Worm (Caenorhabditis elegans) whole organism, L4 larva: ENCODE measurements around the gene rsf-1.
A peak's percentile ranks its signal among the peaks of the same experiment; 100 is the strongest.

Experiments used
- F26F4.8 ChIP-seq: fragments of 200-800 bp; sonication (Bioruptor generic); conservative IDR thresholded peaks from 2 replicates; pipeline ENCODE4 v1.3.6; 2022; ENCODE audit warnings: missing genetic modification characterization, missing compliant biosample characterization
- T26A8.4 ChIP-seq: fragments of 200-800 bp; sonication (Bioruptor generic); IDR thresholded peaks from 2 replicates; pipeline ENCODE4 v1.3.6; 2022; ENCODE audit warnings: missing genetic modification characterization, missing compliant biosample characterization
- Y48G9A.11 ChIP-seq: fragments of 200-800 bp; sonication (Bioruptor generic); IDR thresholded peaks from 2 replicates; pipeline ENCODE4 v1.3.6; 2022; ENCODE audit warnings: missing genetic modification reagents, missing genetic modification characterization, missing compliant biosample characterization
- Y5F2A.4 ChIP-seq: fragments of 200-800 bp; sonication (Bioruptor generic); optimal IDR thresholded peaks from 2 replicates; lab custom pipeline; 2018; ENCODE audit warnings: mild to moderate bottlenecking, missing genetic modification characterization, missing compliant biosample characterization
- arid-1 ChIP-seq: fragments of 200-800 bp; sonication (Bioruptor generic); conservative IDR thresholded peaks from 2 replicates; pipeline ENCODE4 v1.3.6; 2022; ENCODE audit warnings: missing genetic modification reagents, missing genetic modification characterization, missing compliant biosample characterization
- ceh-20 ChIP-seq: fragments of 200-800 bp; sonication (Bioruptor generic); IDR thresholded peaks from 2 replicates; pipeline ENCODE4 v1.3.6; 2022; ENCODE audit warnings: missing genetic modification reagents, missing genetic modification characterization, missing compliant biosample characterization
- cey-2 ChIP-seq: sonication (generic microtip); optimal IDR thresholded peaks from 3 replicates; lab custom pipeline; 2017; ENCODE audit warnings: missing genetic modification characterization, mild to moderate bottlenecking, missing compliant biosample characterization, antibody characterized with exemption, borderline replicate concordance; ENCODE audit not compliant: insufficient read depth
- daf-16 ChIP-seq, 3 experiments: sonication (generic microtip); optimal IDR thresholded peaks; 2 replicates each; lab custom pipeline; 2016 to 2017; ENCODE audit warnings: missing genetic modification characterization in 3 of 3, missing genetic modification reagents in 3 of 3, mild to moderate bottlenecking in 2 of 3, missing compliant biosample characterization in 2 of 3, missing biosample characterization in 1 of 3, moderate library complexity in 1 of 3
- dmd-6 ChIP-seq: fragments of 200-800 bp; sonication (Bioruptor generic); IDR thresholded peaks from 2 replicates; pipeline ENCODE4 v1.3.6; 2022; ENCODE audit warnings: missing genetic modification reagents, missing genetic modification characterization, missing compliant biosample characterization
- dmd-9 ChIP-seq: fragments of 200-800 bp; sonication (Bioruptor generic); IDR thresholded peaks from 2 replicates; pipeline ENCODE4 v1.3.6; 2022; ENCODE audit warnings: missing genetic modification reagents, missing genetic modification characterization, missing compliant biosample characterization
- dpl-1 ChIP-seq: fragments of 150-350 bp; optimal IDR thresholded peaks from 2 replicates; lab custom pipeline; 2014; ENCODE audit warnings: missing biosample characterization, missing genetic modification reagents, missing genetic modification characterization
- egl-43 ChIP-seq: fragments of 200-800 bp; sonication (Bioruptor generic); IDR thresholded peaks from 2 replicates; pipeline ENCODE4 v1.3.6; 2022; ENCODE audit warnings: missing genetic modification reagents, missing genetic modification characterization, missing compliant biosample characterization
- fkh-10 ChIP-seq: fragments of 150-350 bp; optimal IDR thresholded peaks from 2 replicates; lab custom pipeline; 2014; ENCODE audit warnings: missing biosample characterization, missing genetic modification reagents, missing genetic modification characterization
- hlh-11 ChIP-seq: fragments of 200-800 bp; sonication (Bioruptor generic); optimal IDR thresholded peaks from 2 replicates; lab custom pipeline; 2018; ENCODE audit warnings: mild to moderate bottlenecking, missing genetic modification characterization, missing compliant biosample characterization
- hlh-30 ChIP-seq: sonication (generic microtip); optimal IDR thresholded peaks from 2 replicates; lab custom pipeline; 2017; ENCODE audit warnings: antibody characterized with exemption, mild to moderate bottlenecking, missing genetic modification characterization, missing compliant biosample characterization; ENCODE audit not compliant: insufficient read depth
- hmg-1.1 ChIP-seq: fragments of 200-800 bp; sonication (Bioruptor generic); IDR thresholded peaks from 2 replicates; pipeline ENCODE4 v1.3.6; 2022; ENCODE audit warnings: missing genetic modification reagents, missing genetic modification characterization, missing compliant biosample characterization
- lim-7 ChIP-seq: fragments of 200-800 bp; sonication (Bioruptor generic); IDR thresholded peaks from 2 replicates; pipeline ENCODE4 v1.3.6; 2022; ENCODE audit warnings: missing genetic modification characterization, missing compliant biosample characterization
- lin-38 ChIP-seq: fragments of 200-800 bp; sonication (Bioruptor generic); IDR thresholded peaks from 2 replicates; pipeline ENCODE4 v1.3.6; 2022; ENCODE audit warnings: missing genetic modification reagents, missing genetic modification characterization, missing compliant biosample characterization
- lsy-2 ChIP-seq, 2 experiments: fragments of 150-350 bp in 1 of 2; sonication (generic microtip) in 1 of 2; optimal IDR thresholded peaks; 2 replicates each; lab custom pipeline; 2014 to 2017; ENCODE audit warnings: missing biosample characterization in 2 of 2, missing genetic modification characterization in 2 of 2
- madf-9 ChIP-seq: fragments of 200-800 bp; sonication (Bioruptor generic); conservative IDR thresholded peaks from 2 replicates; pipeline ENCODE4 v1.3.6; 2022; ENCODE audit warnings: missing genetic modification reagents, missing genetic modification characterization, missing compliant biosample characterization
- mdt-29 ChIP-seq: fragments of 200-800 bp; sonication (Bioruptor generic); IDR thresholded peaks from 2 replicates; pipeline ENCODE4 v1.3.6; 2022; ENCODE audit warnings: missing genetic modification reagents, missing genetic modification characterization, missing compliant biosample characterization
- mep-1 ChIP-seq: fragments of 150-350 bp; sonication (generic microtip); optimal IDR thresholded peaks from 3 replicates; lab custom pipeline; 2014; ENCODE audit warnings: missing biosample characterization, missing genetic modification characterization
- mes-2 ChIP-seq: sonication (generic microtip); optimal IDR thresholded peaks from 2 replicates; lab custom pipeline; 2016; ENCODE audit warnings: missing genotype, mild to moderate bottlenecking, missing genetic modification characterization, missing compliant biosample characterization; ENCODE audit not compliant: poor library complexity, severe bottlenecking
- nhr-11 ChIP-seq: fragments of 150-350 bp; optimal IDR thresholded peaks from 2 replicates; lab custom pipeline; 2014; ENCODE audit warnings: missing biosample characterization, missing genetic modification characterization
- nhr-28 ChIP-seq: fragments of 150-350 bp; optimal IDR thresholded peaks from 2 replicates; lab custom pipeline; 2014; ENCODE audit warnings: missing biosample characterization, missing genetic modification characterization
- nhr-42 ChIP-seq: fragments of 200-800 bp; sonication (Bioruptor generic); IDR thresholded peaks from 2 replicates; pipeline ENCODE4 v1.3.6; 2022; ENCODE audit warnings: missing genetic modification characterization, missing compliant biosample characterization
- nhr-76 ChIP-seq: fragments of 150-350 bp; optimal IDR thresholded peaks from 2 replicates; lab custom pipeline; 2014; ENCODE audit warnings: missing biosample characterization, missing genetic modification characterization
- pha-4 ChIP-seq, 2 experiments: fragments of 150-350 bp in 1 of 2; fragments of 200-800 bp in 1 of 2; sonication (Bioruptor generic) in 1 of 2; IDR thresholded peaks in 1 of 2; optimal IDR thresholded peaks in 1 of 2; 2 replicates each; pipeline versions ENCODE4 v1.3.6 to Lab custom; 2014 to 2022; ENCODE audit warnings: missing genetic modification characterization in 2 of 2, missing genetic modification reagents in 2 of 2, missing biosample characterization in 1 of 2, missing compliant biosample characterization in 1 of 2
- php-3 ChIP-seq: fragments of 200-800 bp; sonication (Bioruptor generic); IDR thresholded peaks from 2 replicates; pipeline ENCODE4 v1.3.6; 2022; ENCODE audit warnings: missing genetic modification reagents, missing genetic modification characterization, missing compliant biosample characterization
- rbr-2 ChIP-seq: sonication (generic microtip); optimal IDR thresholded peaks from 2 replicates; lab custom pipeline; 2016; ENCODE audit warnings: missing genotype, missing genetic modification characterization, missing compliant biosample characterization
- spr-1 ChIP-seq: sonication (generic microtip); optimal IDR thresholded peaks from 2 replicates; lab custom pipeline; 2016; ENCODE audit warnings: mild to moderate bottlenecking, missing genetic modification characterization, missing compliant biosample characterization
- unc-130 ChIP-seq: sonication (generic microtip); optimal IDR thresholded peaks from 2 replicates; lab custom pipeline; 2016; ENCODE audit warnings: missing genetic modification reagents, missing genetic modification characterization, missing compliant biosample characterization
- unc-62 ChIP-seq, 3 experiments: fragments of 150-350 bp in 1 of 3; sonication (generic microtip); optimal IDR thresholded peaks in 2 of 3; peaks in 1 of 3; 1 replicate in 1 of 3; 2 replicates in 2 of 3; lab custom pipeline; 2014 to 2017; ENCODE audit warnings: missing biosample characterization in 3 of 3, missing genetic modification characterization in 3 of 3, missing genetic modification reagents in 3 of 3, missing genotype in 1 of 3
- zip-11 ChIP-seq: fragments of 200-800 bp; sonication (Bioruptor generic); IDR thresholded peaks from 2 replicates; pipeline ENCODE4 v1.3.6; 2022; ENCODE audit warnings: missing genetic modification characterization, missing compliant biosample characterization

Gene rsf-1

DNA sequence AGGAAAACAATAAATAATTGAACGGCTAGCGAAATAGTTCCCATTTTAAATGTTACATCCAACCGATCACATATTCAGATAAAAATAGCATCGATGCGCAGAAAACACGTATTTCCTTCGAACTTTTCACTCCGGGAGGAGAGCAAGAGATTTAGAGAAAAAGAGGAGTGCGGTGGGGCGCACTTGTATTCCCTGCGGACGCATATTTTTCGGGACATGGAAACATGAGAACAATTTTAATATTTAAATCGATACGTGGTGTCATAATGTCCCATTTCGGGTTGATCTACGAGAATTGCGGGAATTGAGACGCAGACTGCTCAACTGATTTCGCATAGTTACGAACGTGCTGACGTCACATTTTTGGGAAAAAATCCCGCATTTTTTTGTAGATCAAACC is 12.8 kb upstream of the rsf-1 start, which contains the start of gene C47G2.4 (continued):
- TF ChIP-seq mdt-29 (GFP tag; lab: Robert Waterston, UW) (no peak), nhr-42 (GFP tag; lab: Robert Waterston, UW) (0 out of 2 replicates have a peak, but pooled peaks have one; percentile 11), nhr-28 (tag; lab: Kevin White, UChicago) (peak; percentile 42), rbr-2 (tag; lab: Kevin White, UChicago) (peak; percentile 57), dpl-1 (peak; percentile 66), cey-2 (tag; lab: Kevin White, UChicago) (no peak)
- TF ChIP-seq, all 104 proteins: peak for 20

ce11 chrII:11297217-11297738 is 8.9 kb upstream of the rsf-1 start, which contains the start of gene saps-1:
Gene saps-1 (plus strand): TSS chrII:11297688.
- TF ChIP-seq zip-11 (no peak), mes-2 (tag; lab: Kevin White, UChicago) (peak; percentile 65), lin-38 (GFP tag; lab: Robert Waterston, UW) (peak; percentile 76), mep-1 (tag; lab: Kevin White, UChicago) (peak; percentile 0), hlh-30 (tag; lab: Kevin White, UChicago) (peak; percentile 44), dpl-1 (peak; percentile 41), T26A8.4 (GFP tag; lab: Robert Waterston, UW) (no peak), hmg-1.1 (0 out of 2 replicates have a peak, but pooled peaks have one; percentile 46), unc-130 (peak; percentile 59), ceh-20 (GFP tag; lab: Robert Waterston, UW) (no peak), hlh-11 (tag; lab: Kevin White, UChicago) (peak; percentile 13), daf-16 (GFP tag; optimal IDR thresholded peaks at IDR 0.05; lab: Kevin White, UChicago) (no peak), daf-16 (tag; optimal IDR thresholded peaks at IDR 0.05; lab: Kevin White, UChicago) (peak; percentile 15), fkh-10 (GFP tag; lab: Kevin White, UChicago) (no peak), F26F4.8 (no peak), arid-1 (GFP tag; lab: Robert Waterston, UW) (0 out of 2 replicates have a peak, but pooled peaks have one; percentile 38), nhr-76 (tag; lab: Kevin White, UChicago) (no peak), lsy-2 (tag; optimal IDR thresholded peaks at IDR 0.05; lab: Kevin White, UChicago) (peak in 1 of 2 experiments; percentile 43), nhr-28 (tag; lab: Kevin White, UChicago) (peak; percentile 14)
- TF ChIP-seq, all 104 proteins: peak for 12

ce11 chrII:11301059-11301458 is 5.1 kb upstream of the rsf-1 start, which contains the start of gene raga-1:
Gene raga-1 (plus strand): TSS chrII:11301359.
- no peak for TF ChIP-seq nhr-11 (tag; lab: Kevin White, UChicago)

DNA sequence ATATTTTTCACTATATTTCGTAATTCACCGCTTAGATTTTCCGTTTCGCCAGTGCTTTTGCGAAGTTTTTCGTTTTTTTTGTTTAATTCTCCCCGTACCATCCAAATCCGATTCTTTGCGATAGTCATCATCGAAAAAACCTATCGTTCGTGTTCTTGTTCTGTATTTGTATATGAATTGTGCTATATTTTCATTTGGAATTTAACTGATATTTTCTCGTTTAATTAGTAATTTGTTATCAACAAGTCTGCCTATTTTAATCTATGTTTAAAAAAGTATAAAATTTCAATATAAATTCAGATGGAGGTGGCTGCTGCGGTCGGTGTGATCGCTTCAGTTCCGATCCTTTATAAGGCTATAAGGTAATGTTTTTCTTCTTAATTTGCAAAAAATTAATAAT is 3.6 kb upstream of the rsf-1 start, which contains the start of gene samp-1:
samp-1 (plus strand) TSS at position 301 of the 400 bp plus-strand sequence.
- TF ChIP-seq dmd-6 (GFP tag; lab: Robert Waterston, UW) (no peak), unc-62 (GFP tag; optimal IDR thresholded peaks at IDR 0.05 in 1 of 2; lab: Kevin White, UChicago) (peak in 1 of 2 experiments; percentile 78), unc-62 (tag; optimal IDR thresholded peaks at IDR 0.05; lab: Kevin White, UChicago) (no peak), hlh-30 (tag; lab: Kevin White, UChicago) (no peak), Y48G9A.11 (GFP tag; lab: Robert Waterston, UW) (no peak), pha-4 (GFP tag; IDR thresholded peaks at IDR 0.05; lab: Robert Waterston, UW) (peak; percentile 21; the same call in 1 of the 2 replicates), pha-4 (tag; optimal IDR thresholded peaks at IDR 0.05; lab: Kevin White, UChicago) (no peak), php-3 (no peak), egl-43 (GFP tag; lab: Robert Waterston, UW) (no peak), Y5F2A.4 (GFP tag; lab: Kevin White, UChicago) (no peak), spr-1 (tag; lab: Kevin White, UChicago) (no peak), madf-9 (no peak), lim-7 (GFP tag; lab: Robert Waterston, UW) (no peak), dmd-9 (GFP tag; lab: Robert Waterston, UW) (no peak), lin-38 (GFP tag; lab: Robert Waterston, UW) (peak; percentile 37; the same call in 1 of the 2 replicates)
